Worm (Caenorhabditis elegans): ENCODE data around the gene cest-12.
A peak's percentile ranks its signal among the peaks of the same experiment; 100 is the strongest.

ce11 chrIII:12084749-12085307 is 22.5 kb downstream of the cest-12 start:
- peak; percentile 18 for TF ChIP-seq dve-1 (tag; optimal IDR thresholded peaks at IDR 0.05; ENCODE audit: insufficient read depth)
- no peak for TF ChIP-seq zag-1 (tag; optimal IDR thresholded peaks at IDR 0.05)
- no peak for TF ChIP-seq unc-62 (GFP tag; optimal IDR thresholded peaks at IDR 0.05 in 1 of 2)
- TF ChIP-seq unc-62 (tag; optimal IDR thresholded peaks at IDR 0.05), result no peak
- no peak for TF ChIP-seq fos-1 (tag; optimal IDR thresholded peaks at IDR 0.05)
- TF ChIP-seq R02D3.7 (tag; optimal IDR thresholded peaks at IDR 0.05), result no peak
- TF ChIP-seq aly-2 (tag; optimal IDR thresholded peaks at IDR 0.05), result no peak
- no peak for TF ChIP-seq fkh-10 (GFP tag; optimal IDR thresholded peaks at IDR 0.05)
- no peak for TF ChIP-seq mdl-1 (tag; optimal IDR thresholded peaks at IDR 0.05)
- TF ChIP-seq pqm-1 (tag; optimal IDR thresholded peaks at IDR 0.05), result no peak
- TF ChIP-seq mxl-3 (GFP tag; optimal IDR thresholded peaks at IDR 0.05), result no peak
- no peak for TF ChIP-seq ceh-82 (tag; optimal IDR thresholded peaks at IDR 0.05)
- TF ChIP-seq unc-130 (GFP tag; optimal IDR thresholded peaks at IDR 0.05), result no peak

All from whole organism, L4 larva.